Worm (Caenorhabditis elegans) whole organism, L2 larva: Measurements from ENCODE around the gene aqp-2.

Experiments used
- C34F6.9 ChIP-seq: fragments of 150-350 bp; optimal IDR thresholded peaks from 2 replicates; lab custom pipeline; 2014; ENCODE audit warnings: missing biosample characterization, missing genetic modification characterization
- F13H6.1 ChIP-seq: sonication (generic microtip); optimal IDR thresholded peaks from 2 replicates; lab custom pipeline; 2016; ENCODE audit warnings: missing genetic modification characterization, missing compliant biosample characterization
- ZK546.5 ChIP-seq: sonication (generic microtip); optimal IDR thresholded peaks from 2 replicates; lab custom pipeline; 2017; ENCODE audit warnings: missing biosample characterization, missing genetic modification characterization
- alr-1 ChIP-seq: fragments of 150-350 bp; optimal IDR thresholded peaks from 2 replicates; lab custom pipeline; 2014; ENCODE audit warnings: missing biosample characterization, missing genetic modification characterization
- ama-1 ChIP-seq: fragments of 150-350 bp; optimal IDR thresholded peaks from 2 replicates; lab custom pipeline; 2018; ENCODE audit warnings: inconsistent platforms
- blmp-1 ChIP-seq: sonication (generic microtip); optimal IDR thresholded peaks from 2 replicates; lab custom pipeline; 2017; ENCODE audit warnings: missing genetic modification characterization, mild to moderate bottlenecking, missing compliant biosample characterization, antibody characterized with exemption, moderate library complexity; ENCODE audit not compliant: insufficient read depth
- crh-2 ChIP-seq: sonication (generic microtip); optimal IDR thresholded peaks from 2 replicates; lab custom pipeline; 2017; ENCODE audit warnings: missing biosample characterization, missing genetic modification characterization
- dmd-4 ChIP-seq: sonication (generic microtip); optimal IDR thresholded peaks from 2 replicates; lab custom pipeline; 2017; ENCODE audit warnings: missing biosample characterization, missing genetic modification characterization
- egl-27 ChIP-seq: sonication (generic microtip); optimal IDR thresholded peaks from 3 replicates; lab custom pipeline; 2017; ENCODE audit warnings: missing biosample characterization, missing genetic modification reagents, missing genetic modification characterization
- elt-3 ChIP-seq: sonication (generic microtip); optimal IDR thresholded peaks from 2 replicates; lab custom pipeline; 2017; ENCODE audit warnings: missing biosample characterization, missing genetic modification characterization
- fos-1 ChIP-seq: fragments of 150-350 bp; optimal IDR thresholded peaks from 2 replicates; lab custom pipeline; 2014; ENCODE audit warnings: missing biosample characterization, missing genetic modification characterization
- gmeb-1 ChIP-seq: fragments of 150-350 bp; optimal IDR thresholded peaks from 2 replicates; lab custom pipeline; 2014; ENCODE audit warnings: missing biosample characterization, missing genetic modification characterization
- lin-11 ChIP-seq: fragments of 150-350 bp; sonication (generic microtip); optimal IDR thresholded peaks from 2 replicates; lab custom pipeline; 2014; ENCODE audit warnings: missing biosample characterization, missing genetic modification characterization, inconsistent platforms, mixed read lengths
- lin-39 ChIP-seq: fragments of 150-350 bp; optimal IDR thresholded peaks from 2 replicates; lab custom pipeline; 2014; ENCODE audit warnings: missing biosample characterization, missing genetic modification reagents, missing genetic modification characterization
- lsy-2 ChIP-seq, 2 experiments: fragments of 150-350 bp in 1 of 2; sonication (generic microtip) in 1 of 2; optimal IDR thresholded peaks; 2 replicates each; lab custom pipeline; 2014 to 2017; ENCODE audit warnings: missing biosample characterization in 2 of 2, missing genetic modification characterization in 2 of 2
- mab-5 ChIP-seq: fragments of 150-350 bp; optimal IDR thresholded peaks from 2 replicates; lab custom pipeline; 2014; ENCODE audit warnings: missing biosample characterization, missing genetic modification characterization
- nhr-10 ChIP-seq: sonication (generic microtip); optimal IDR thresholded peaks from 2 replicates; lab custom pipeline; 2017; ENCODE audit warnings: missing biosample characterization, missing genetic modification characterization
- nhr-11 ChIP-seq: fragments of 150-350 bp; optimal IDR thresholded peaks from 2 replicates; lab custom pipeline; 2014; ENCODE audit warnings: missing biosample characterization, missing genetic modification characterization
- nhr-129 ChIP-seq: fragments of 150-350 bp; optimal IDR thresholded peaks from 2 replicates; lab custom pipeline; 2014; ENCODE audit warnings: missing biosample characterization, missing genetic modification characterization
- nhr-21 ChIP-seq: fragments of 150-350 bp; optimal IDR thresholded peaks from 2 replicates; lab custom pipeline; 2014; ENCODE audit warnings: missing biosample characterization, missing genetic modification characterization
- nhr-23 ChIP-seq: fragments of 150-350 bp; optimal IDR thresholded peaks from 2 replicates; lab custom pipeline; 2014; ENCODE audit warnings: missing biosample characterization, missing genetic modification reagents, missing genetic modification characterization
- nhr-237 ChIP-seq: fragments of 150-350 bp; optimal IDR thresholded peaks from 2 replicates; lab custom pipeline; 2014; ENCODE audit warnings: missing biosample characterization, missing genetic modification characterization
- nhr-6 ChIP-seq: fragments of 150-350 bp; optimal IDR thresholded peaks from 2 replicates; lab custom pipeline; 2014; ENCODE audit warnings: missing biosample characterization, missing genetic modification characterization
- peb-1 ChIP-seq: fragments of 150-350 bp; optimal IDR thresholded peaks from 2 replicates; lab custom pipeline; 2014; ENCODE audit warnings: missing biosample characterization, missing genetic modification characterization
- sem-4 ChIP-seq: fragments of 150-350 bp; optimal IDR thresholded peaks from 2 replicates; lab custom pipeline; 2014; ENCODE audit warnings: missing biosample characterization, missing genetic modification reagents, missing genetic modification characterization
- skn-1 ChIP-seq: sonication (generic microtip); optimal IDR thresholded peaks from 2 replicates; lab custom pipeline; 2017; ENCODE audit warnings: missing biosample characterization, missing genetic modification characterization
- sma-3 ChIP-seq: sonication (generic microtip); optimal IDR thresholded peaks from 2 replicates; lab custom pipeline; 2016; ENCODE audit warnings: missing genetic modification reagents, missing genetic modification characterization, missing compliant biosample characterization
- sma-9 ChIP-seq, 2 experiments: fragments of 150-350 bp in 1 of 2; sonication (generic microtip) in 1 of 2; optimal IDR thresholded peaks; 2 replicates each; lab custom pipeline; 2014 to 2016; ENCODE audit warnings: missing genetic modification characterization in 2 of 2, mild to moderate bottlenecking in 1 of 2, missing biosample characterization in 1 of 2, missing compliant biosample characterization in 1 of 2, missing genetic modification reagents in 1 of 2, moderate library complexity in 1 of 2
- snpc-4 ChIP-seq: fragments of 150-350 bp; optimal IDR thresholded peaks from 2 replicates; lab custom pipeline; 2014; ENCODE audit warnings: missing biosample characterization, missing genetic modification characterization
- unc-55 ChIP-seq: fragments of 150-350 bp; sonication (generic microtip); optimal IDR thresholded peaks from 3 replicates; lab custom pipeline; 2014; ENCODE audit warnings: missing biosample characterization, missing genetic modification reagents, missing genetic modification characterization
- unc-62 ChIP-seq: fragments of 150-350 bp; optimal IDR thresholded peaks from 2 replicates; lab custom pipeline; 2014; ENCODE audit warnings: missing biosample characterization, missing genetic modification reagents, missing genetic modification characterization
- ztf-4 ChIP-seq: fragments of 150-350 bp; optimal IDR thresholded peaks from 2 replicates; lab custom pipeline; 2014; ENCODE audit warnings: missing biosample characterization, missing genetic modification characterization

Gene aqp-2

DNA sequence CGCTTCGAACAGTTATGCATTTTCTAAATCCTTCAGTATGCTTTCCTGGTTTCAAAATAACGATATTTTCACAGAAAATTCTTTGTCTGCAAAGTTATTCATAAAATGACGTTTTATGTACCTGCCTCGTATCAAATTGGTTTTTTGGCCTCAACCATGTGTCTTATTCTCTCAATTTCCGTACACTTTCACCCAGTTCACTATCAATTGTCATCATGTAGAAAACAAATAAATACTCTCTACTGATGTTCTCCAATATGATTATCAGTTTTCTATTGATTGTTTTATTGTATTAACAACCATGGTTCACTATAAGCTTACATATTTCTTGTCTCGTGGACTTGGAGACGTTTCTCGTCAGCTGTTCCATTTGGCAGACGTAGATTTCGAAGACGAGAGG, 30.5 kb downstream of the aqp-2 start, which contains the start of gene gst-13:
gst-13 (plus strand) TSS at position 218 of the 400 bp plus-strand sequence.
- peak; percentile 45 for TF ChIP-seq gmeb-1 (tag; lab: Kevin White, UChicago)
- TF ChIP-seq fos-1 (tag; lab: Kevin White, UChicago): peak; percentile 93
- peak; percentile 71 for TF ChIP-seq sma-9 (GFP tag; optimal IDR thresholded peaks at IDR 0.05; lab: Kevin White, UChicago)
- no peak for TF ChIP-seq sma-9 (tag; optimal IDR thresholded peaks at IDR 0.05; lab: Kevin White, UChicago)
- peak; percentile 24 for TF ChIP-seq egl-27
- TF ChIP-seq crh-2: peak; percentile 46
- TF ChIP-seq sma-3 (GFP tag; lab: Kevin White, UChicago): no peak
- TF ChIP-seq blmp-1 (tag; lab: Kevin White, UChicago): no peak
- TF ChIP-seq skn-1 (tag; lab: Kevin White, UChicago): peak; percentile 97

DNA sequence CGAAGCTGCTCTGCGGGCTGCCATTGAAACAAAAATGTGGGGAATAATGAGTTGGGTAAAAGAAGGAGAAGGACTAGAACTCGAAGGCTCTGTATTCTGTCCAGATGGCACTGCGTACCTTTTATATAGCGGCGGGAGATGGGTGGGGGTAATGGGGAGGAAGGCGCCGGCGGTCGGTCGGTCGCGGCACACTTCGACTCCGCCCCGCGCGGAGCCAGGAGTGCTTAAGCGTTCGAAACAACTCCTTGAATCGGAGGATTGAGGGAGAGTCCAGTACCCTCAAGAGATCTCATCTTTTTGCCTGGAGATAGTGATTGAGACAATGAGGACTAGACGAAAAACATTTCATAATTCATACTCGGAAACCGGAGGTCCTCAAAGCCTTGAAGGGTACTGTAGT, 34.6 kb downstream of the aqp-2 start, which contains the start of gene abu-14:
abu-14 (minus strand) TSS at position 81 of the 400 bp plus-strand sequence.
- TF ChIP-seq unc-62 (GFP tag; lab: Kevin White, UChicago) (no peak), elt-3 (tag; lab: Kevin White, UChicago) (no peak), F13H6.1 (no peak), nhr-10 (tag; lab: Kevin White, UChicago) (no peak)
- TF ChIP-seq, all 48 proteins: peak for 0

DNA sequence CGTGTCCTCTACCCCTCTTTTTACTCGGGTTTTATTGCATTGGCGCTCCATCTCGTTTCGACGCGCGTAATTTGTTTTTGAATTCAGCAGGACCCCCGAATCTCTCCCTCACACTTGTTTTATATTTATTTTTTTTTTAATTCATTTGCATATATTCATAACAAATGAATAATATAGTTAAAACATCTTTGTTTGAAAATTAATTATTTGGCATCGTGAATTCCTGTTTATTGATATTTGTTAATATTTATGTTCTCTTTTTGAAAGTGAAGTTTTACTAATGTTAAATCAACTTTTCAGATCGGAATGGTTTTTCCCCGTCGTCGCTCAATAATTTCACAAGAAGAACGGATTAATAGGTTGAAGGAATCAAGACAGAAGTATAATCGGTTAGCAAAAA, 38.8 kb downstream of the aqp-2 start, which contains the start of gene ZK1067.3:
ZK1067.3 (plus strand) TSS at position 301 of the 400 bp plus-strand sequence.
- TF ChIP-seq nhr-129 (tag; lab: Kevin White, UChicago) (no peak), nhr-6 (tag; lab: Kevin White, UChicago) (no peak), C34F6.9 (tag; lab: Kevin White, UChicago) (no peak), nhr-11 (tag; lab: Kevin White, UChicago) (no peak), sem-4 (tag; lab: Kevin White, UChicago) (no peak), fos-1 (tag; lab: Kevin White, UChicago) (no peak), alr-1 (tag; lab: Kevin White, UChicago) (no peak), nhr-23 (tag; lab: Kevin White, UChicago) (no peak), lin-11 (tag; lab: Kevin White, UChicago) (no peak)

DNA sequence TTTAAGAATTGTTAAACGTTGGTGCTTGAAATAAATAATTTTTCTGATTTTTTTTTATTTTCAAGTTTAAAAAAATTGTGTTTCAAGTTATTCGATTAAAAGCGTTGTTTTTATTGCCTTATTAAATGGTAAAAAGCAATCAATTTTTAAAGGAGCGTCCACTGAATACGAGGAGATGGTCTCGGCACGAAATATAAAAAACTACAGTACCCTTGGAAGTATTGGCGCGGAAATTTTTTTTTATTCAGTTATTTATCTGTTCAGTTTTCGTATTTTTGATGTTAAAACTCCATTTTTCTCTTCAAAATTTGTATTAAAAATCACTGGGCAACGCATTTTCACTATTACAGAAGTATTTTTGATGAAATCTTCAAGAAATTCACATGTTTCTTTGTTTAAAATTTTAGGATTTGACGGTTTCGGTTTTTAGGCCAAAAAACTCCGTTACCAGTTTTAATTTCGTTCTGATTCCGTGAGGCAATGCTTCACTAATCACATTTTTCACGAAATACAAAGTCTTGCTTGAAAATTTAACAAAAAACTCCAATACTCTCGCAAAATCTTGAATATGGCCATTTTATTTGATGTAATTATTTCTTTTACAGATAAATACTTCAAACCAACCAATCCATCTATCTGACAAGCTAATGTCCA, 48.6 kb downstream of the aqp-2 start, which contains the start of gene znfx-1:
znfx-1 (plus strand) TSS at position 604 of the 654 bp plus-strand sequence.
- TF ChIP-seq ztf-4 (tag; lab: Kevin White, UChicago) (no peak), unc-55 (peak; percentile 17)

DNA sequence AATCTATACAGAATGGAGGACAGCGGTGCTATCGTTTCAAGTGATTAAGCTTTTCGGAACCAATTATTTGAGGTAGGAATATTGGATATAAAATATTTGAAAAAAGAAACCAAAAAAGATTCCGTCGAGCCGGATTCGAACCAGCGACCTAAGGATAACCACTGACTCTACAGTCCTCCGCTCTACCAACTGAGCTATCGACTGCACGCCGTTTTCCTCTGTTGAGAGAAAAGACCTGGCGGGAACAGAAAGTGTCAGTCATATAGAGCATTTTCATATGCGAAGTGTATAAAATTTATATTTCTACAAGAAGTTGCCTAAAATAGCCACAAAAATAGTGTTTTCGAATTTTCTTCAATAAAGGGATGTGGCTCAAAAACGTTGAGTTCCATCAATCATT, 50.1 kb downstream of the aqp-2 start:
- TF ChIP-seq nhr-237 (tag; lab: Kevin White, UChicago): no peak
- no peak for TF ChIP-seq blmp-1 (tag; lab: Kevin White, UChicago)
- peak in 1 of 2 experiments; percentile 62 for TF ChIP-seq lsy-2 (tag; optimal IDR thresholded peaks at IDR 0.05; lab: Kevin White, UChicago)
- peak; percentile 41 for TF ChIP-seq crh-2
- no peak for TF ChIP-seq lin-39 (tag; lab: Kevin White, UChicago)
- TF ChIP-seq unc-55: no peak
- peak; percentile 38 for TF ChIP-seq sma-3 (GFP tag; lab: Kevin White, UChicago)
- TF ChIP-seq sma-9 (GFP tag; optimal IDR thresholded peaks at IDR 0.05; lab: Kevin White, UChicago): peak; percentile 48
- TF ChIP-seq sma-9 (tag; optimal IDR thresholded peaks at IDR 0.05; lab: Kevin White, UChicago): no peak
- TF ChIP-seq ztf-4 (tag; lab: Kevin White, UChicago): no peak
- peak; percentile 94 for TF ChIP-seq snpc-4
- peak; percentile 22 for TF ChIP-seq mab-5 (tag; lab: Kevin White, UChicago)
- no peak for TF ChIP-seq elt-3 (tag; lab: Kevin White, UChicago)
- no peak for TF ChIP-seq ama-1 (lab: Kevin White, UChicago)
- no peak for TF ChIP-seq peb-1 (tag; lab: Kevin White, UChicago)
- TF ChIP-seq ZK546.5: no peak
- TF ChIP-seq skn-1 (tag; lab: Kevin White, UChicago): no peak
- no peak for TF ChIP-seq nhr-21
- no peak for TF ChIP-seq gmeb-1 (tag; lab: Kevin White, UChicago)
- TF ChIP-seq fos-1 (tag; lab: Kevin White, UChicago): peak; percentile 11
- TF ChIP-seq dmd-4: no peak
- peak; percentile 28 for TF ChIP-seq F13H6.1
